Worm (Caenorhabditis elegans): ENCODE measurements around the gene F41C3.11.
A peak's percentile ranks its signal among the peaks of the same experiment; 100 is the strongest.

The F41C3.11 gene

ce11 chrII:4727769-4728168 is 6.0 kb downstream of the F41C3.11 start, which contains the start of gene ttr-41:
TSS of gene ttr-41 (minus strand) at chrII:4727869.
- TF ChIP-seq ceh-36 (tag; optimal IDR thresholded peaks at IDR 0.05) (no peak), sea-1 (GFP tag; conservative IDR thresholded peaks at IDR 0.05) (no peak), tbx-37 (GFP tag; conservative IDR thresholded peaks at IDR 0.05) (no peak), hmbx-1 (tag; optimal IDR thresholded peaks at IDR 0.05) (no peak), scrt-1 (GFP tag; IDR thresholded peaks at IDR 0.05) (no peak), pes-1 (GFP tag; IDR thresholded peaks at IDR 0.05) (no peak)

ce11 chrII:4726750-4727384 is 6.9 kb downstream of the F41C3.11 start:
- TF ChIP-seq ceh-36 (tag; optimal IDR thresholded peaks at IDR 0.05) (no peak), scrt-1 (GFP tag; IDR thresholded peaks at IDR 0.05) (no peak), hnd-1 (tag; optimal IDR thresholded peaks at IDR 0.05) (no peak), pes-1 (GFP tag; IDR thresholded peaks at IDR 0.05) (no peak), tra-4 (tag; optimal IDR thresholded peaks at IDR 0.05) (no peak), sea-1 (GFP tag; conservative IDR thresholded peaks at IDR 0.05) (no peak), tbx-37 (GFP tag; conservative IDR thresholded peaks at IDR 0.05) (no peak), ama-1 (optimal IDR thresholded peaks at IDR 0.05) (no peak), ceh-13 (GFP tag; optimal IDR thresholded peaks at IDR 0.05) (no peak), hmg-4 (GFP tag; optimal IDR thresholded peaks at IDR 0.05) (no peak), flt-1 (GFP tag; IDR thresholded peaks at IDR 0.05) (no peak), hmbx-1 (tag; optimal IDR thresholded peaks at IDR 0.05) (no peak), ets-7 (tag; optimal IDR thresholded peaks at IDR 0.05) (no peak)

ce11 chrII:4726120-4726519 is 7.6 kb downstream of the F41C3.11 start, which contains the start of gene F10G7.10:
TSS of gene F10G7.10 (minus strand) at chrII:4726264.
- TF ChIP-seq ceh-13 (GFP tag; optimal IDR thresholded peaks at IDR 0.05) (no peak), sea-1 (GFP tag; conservative IDR thresholded peaks at IDR 0.05) (no peak), hmbx-1 (tag; optimal IDR thresholded peaks at IDR 0.05) (no peak), B0310.2 (tag; optimal IDR thresholded peaks at IDR 0.05) (no peak)

ce11 chrII:4715676-4716075 is 18.1 kb downstream of the F41C3.11 start, which contains the start of gene F41C3.8:
TSS of gene F41C3.8 (plus strand) at chrII:4716046.
- TF ChIP-seq ama-1 (optimal IDR thresholded peaks at IDR 0.05) (no peak), tra-4 (tag; optimal IDR thresholded peaks at IDR 0.05) (no peak), pes-1 (GFP tag; IDR thresholded peaks at IDR 0.05) (no peak), F13C5.2 (tag; optimal IDR thresholded peaks at IDR 0.05) (no peak), B0310.2 (tag; optimal IDR thresholded peaks at IDR 0.05) (no peak), hmg-4 (GFP tag; optimal IDR thresholded peaks at IDR 0.05) (no peak), ceh-36 (tag; optimal IDR thresholded peaks at IDR 0.05) (no peak), ets-7 (tag; optimal IDR thresholded peaks at IDR 0.05) (no peak), sea-1 (GFP tag; conservative IDR thresholded peaks at IDR 0.05) (no peak), tbx-37 (GFP tag; conservative IDR thresholded peaks at IDR 0.05) (no peak), tbx-11 (GFP tag; IDR thresholded peaks at IDR 0.05) (no peak), aly-1 (tag; optimal IDR thresholded peaks at IDR 0.05) (no peak), hmbx-1 (tag; optimal IDR thresholded peaks at IDR 0.05) (no peak), hnd-1 (tag; optimal IDR thresholded peaks at IDR 0.05) (no peak), flt-1 (GFP tag; IDR thresholded peaks at IDR 0.05) (no peak), scrt-1 (GFP tag; IDR thresholded peaks at IDR 0.05) (no peak), ceh-13 (GFP tag; optimal IDR thresholded peaks at IDR 0.05) (no peak)

ce11 chrII:4710813-4711212 is 22.9 kb downstream of the F41C3.11 start:
- no peak for TF ChIP-seq ama-1 (optimal IDR thresholded peaks at IDR 0.05)
- TF ChIP-seq aly-1 (tag; optimal IDR thresholded peaks at IDR 0.05) = no peak
- no peak for TF ChIP-seq ceh-13 (GFP tag; optimal IDR thresholded peaks at IDR 0.05)
- no peak for TF ChIP-seq pes-1 (GFP tag; IDR thresholded peaks at IDR 0.05)
- TF ChIP-seq ets-7 (tag; optimal IDR thresholded peaks at IDR 0.05) = no peak
- no peak for TF ChIP-seq tbx-11 (GFP tag; IDR thresholded peaks at IDR 0.05)
- no peak for TF ChIP-seq scrt-1 (GFP tag; IDR thresholded peaks at IDR 0.05)
- TF ChIP-seq tra-4 (tag; optimal IDR thresholded peaks at IDR 0.05) = no peak
- TF ChIP-seq hmbx-1 (tag; optimal IDR thresholded peaks at IDR 0.05) = no peak
- no peak for TF ChIP-seq ceh-36 (tag; optimal IDR thresholded peaks at IDR 0.05)
- TF ChIP-seq hnd-1 (tag; optimal IDR thresholded peaks at IDR 0.05) = no peak
- no peak for TF ChIP-seq flt-1 (GFP tag; IDR thresholded peaks at IDR 0.05)
- no peak for TF ChIP-seq B0310.2 (tag; optimal IDR thresholded peaks at IDR 0.05)

ce11 chrII:4710120-4710519 is 23.6 kb downstream of the F41C3.11 start, which contains the start of gene tag-151:
TSS of gene tag-151 (plus strand) at chrII:4710277.
- TF ChIP-seq pes-1 (GFP tag; IDR thresholded peaks at IDR 0.05) = no peak
- no peak for TF ChIP-seq tbx-37 (GFP tag; conservative IDR thresholded peaks at IDR 0.05)
- TF ChIP-seq hnd-1 (tag; optimal IDR thresholded peaks at IDR 0.05) = no peak
- no peak for TF ChIP-seq F13C5.2 (tag; optimal IDR thresholded peaks at IDR 0.05)
- no peak for TF ChIP-seq B0310.2 (tag; optimal IDR thresholded peaks at IDR 0.05)
- TF ChIP-seq sea-1 (GFP tag; conservative IDR thresholded peaks at IDR 0.05) = no peak
- TF ChIP-seq ets-7 (tag; optimal IDR thresholded peaks at IDR 0.05) = no peak
- no peak for TF ChIP-seq tbx-11 (GFP tag; IDR thresholded peaks at IDR 0.05)
- no peak for TF ChIP-seq ama-1 (optimal IDR thresholded peaks at IDR 0.05)
- no peak for TF ChIP-seq tra-4 (tag; optimal IDR thresholded peaks at IDR 0.05)
- no peak for TF ChIP-seq scrt-1 (GFP tag; IDR thresholded peaks at IDR 0.05)
- TF ChIP-seq aly-1 (tag; optimal IDR thresholded peaks at IDR 0.05) = no peak
- no peak for TF ChIP-seq ceh-36 (tag; optimal IDR thresholded peaks at IDR 0.05)
- no peak for TF ChIP-seq flt-1 (GFP tag; IDR thresholded peaks at IDR 0.05)
- TF ChIP-seq ceh-13 (GFP tag; optimal IDR thresholded peaks at IDR 0.05) = no peak
- no peak for TF ChIP-seq hmbx-1 (tag; optimal IDR thresholded peaks at IDR 0.05)
- no peak for TF ChIP-seq hmg-4 (GFP tag; optimal IDR thresholded peaks at IDR 0.05)

- peak; percentile 12 for TF ChIP-seq F13C5.2 (tag; optimal IDR thresholded peaks at IDR 0.05)
- no peak for TF ChIP-seq ceh-13 (GFP tag; optimal IDR thresholded peaks at IDR 0.05)
- no peak for TF ChIP-seq scrt-1 (GFP tag; IDR thresholded peaks at IDR 0.05)
Observed at ce11 chrII:4706359-4706871, 27.3 kb downstream of the F41C3.11 start, which contains the start of the genes F10G7.9 and tsn-1. TSS of gene F10G7.9 (minus strand) at chrII:4706485. TSS of gene tsn-1 (plus strand) at chrII:4706821.

Data from whole organism, early embryonic.